Worm (Caenorhabditis elegans) whole organism, L3 larva: Measurements from ENCODE around the gene dpyd-1.

Experiments
- R02D3.7 ChIP-seq: fragments of 150-350 bp; optimal IDR thresholded peaks from 2 replicates; lab custom pipeline; 2014; ENCODE audit warnings: missing biosample characterization, missing genetic modification characterization
- ZK546.5 ChIP-seq: sonication (generic microtip); optimal IDR thresholded peaks from 2 replicates; lab custom pipeline; 2017; ENCODE audit warnings: missing biosample characterization, missing genetic modification characterization
- aly-2 ChIP-seq: fragments of 150-350 bp; optimal IDR thresholded peaks from 2 replicates; lab custom pipeline; 2014; ENCODE audit warnings: missing biosample characterization, missing genetic modification characterization
- ceh-16 ChIP-seq: sonication (generic microtip); optimal IDR thresholded peaks from 2 replicates; lab custom pipeline; 2017; ENCODE audit warnings: missing biosample characterization, missing genetic modification characterization
- ceh-9 ChIP-seq: sonication (generic microtip); optimal IDR thresholded peaks from 2 replicates; lab custom pipeline; 2018; ENCODE audit warnings: missing biosample characterization, missing genetic modification characterization
- daf-12 ChIP-seq: fragments of 150-350 bp; optimal IDR thresholded peaks from 2 replicates; lab custom pipeline; 2014; ENCODE audit warnings: missing biosample characterization, missing genetic modification reagents, missing genetic modification characterization
- egl-5 ChIP-seq: fragments of 150-350 bp; optimal IDR thresholded peaks from 2 replicates; lab custom pipeline; 2017; ENCODE audit warnings: missing biosample characterization, missing genetic modification reagents, missing genetic modification characterization, inconsistent platforms
- elt-1 ChIP-seq: fragments of 150-350 bp; optimal IDR thresholded peaks from 2 replicates; lab custom pipeline; 2014; ENCODE audit warnings: missing biosample characterization, missing genetic modification characterization
- elt-2 ChIP-seq: sonication (generic microtip); optimal IDR thresholded peaks from 2 replicates; lab custom pipeline; 2016; ENCODE audit warnings: missing genetic modification reagents, mild to moderate bottlenecking, missing genetic modification characterization, missing compliant biosample characterization
- elt-3 ChIP-seq, 3 experiments: fragments of 150-350 bp in 1 of 3; sonication (generic microtip) in 2 of 3; optimal IDR thresholded peaks; 2 replicates in 2 of 3; 4 replicates in 1 of 3; lab custom pipeline; 2014 to 2017; ENCODE audit warnings: missing biosample characterization in 3 of 3, missing genetic modification characterization in 3 of 3
- eor-1 ChIP-seq, 2 experiments: fragments of 150-350 bp; optimal IDR thresholded peaks; 2 replicates each; lab custom pipeline; 2014 to 2018; ENCODE audit warnings: missing biosample characterization in 2 of 2, missing genetic modification characterization in 2 of 2
- fkh-10 ChIP-seq: sonication (generic microtip); optimal IDR thresholded peaks from 2 replicates; lab custom pipeline; 2017; ENCODE audit warnings: missing biosample characterization, missing genetic modification reagents, missing genetic modification characterization
- fos-1 ChIP-seq: fragments of 150-350 bp; optimal IDR thresholded peaks from 2 replicates; lab custom pipeline; 2014; ENCODE audit warnings: missing biosample characterization, missing genetic modification characterization
- hmg-11 ChIP-seq: sonication (generic microtip); optimal IDR thresholded peaks from 2 replicates; lab custom pipeline; 2016; ENCODE audit warnings: missing genetic modification characterization, missing compliant biosample characterization
- lin-39 ChIP-seq: fragments of 150-350 bp; optimal IDR thresholded peaks from 2 replicates; lab custom pipeline; 2018; ENCODE audit warnings: missing biosample characterization, missing genetic modification reagents, missing genetic modification characterization
- lsy-12 ChIP-seq: sonication (generic microtip); optimal IDR thresholded peaks from 2 replicates; lab custom pipeline; 2016; ENCODE audit warnings: mild to moderate bottlenecking, missing genetic modification characterization, missing compliant biosample characterization
- mdl-1 ChIP-seq: fragments of 150-350 bp; optimal IDR thresholded peaks from 2 replicates; lab custom pipeline; 2014; ENCODE audit warnings: missing biosample characterization, missing genetic modification characterization
- mml-1 ChIP-seq: fragments of 150-350 bp; sonication (generic microtip); optimal IDR thresholded peaks from 3 replicates; lab custom pipeline; 2014; ENCODE audit warnings: missing biosample characterization, missing genetic modification characterization
- nfya-1 ChIP-seq: sonication (generic microtip); optimal IDR thresholded peaks from 2 replicates; lab custom pipeline; 2017; ENCODE audit warnings: missing genetic modification characterization, mild to moderate bottlenecking, missing compliant biosample characterization, antibody characterized with exemption, moderate library complexity; ENCODE audit not compliant: insufficient read depth
- nhr-11 ChIP-seq: fragments of 150-350 bp; optimal IDR thresholded peaks from 2 replicates; lab custom pipeline; 2014; ENCODE audit warnings: missing biosample characterization, missing genetic modification characterization
- nhr-23 ChIP-seq: fragments of 150-350 bp; optimal IDR thresholded peaks from 2 replicates; lab custom pipeline; 2014; ENCODE audit warnings: missing biosample characterization, missing genetic modification reagents, missing genetic modification characterization
- nhr-237 ChIP-seq: fragments of 150-350 bp; optimal IDR thresholded peaks from 2 replicates; lab custom pipeline; 2014; ENCODE audit warnings: missing biosample characterization, missing genetic modification characterization
- nhr-43 ChIP-seq: sonication (generic microtip); optimal IDR thresholded peaks from 2 replicates; lab custom pipeline; 2016; ENCODE audit warnings: mild to moderate bottlenecking, missing genetic modification characterization, missing compliant biosample characterization; ENCODE audit not compliant: poor library complexity, severe bottlenecking
- nhr-77 ChIP-seq: fragments of 150-350 bp; optimal IDR thresholded peaks from 2 replicates; lab custom pipeline; 2014; ENCODE audit warnings: missing biosample characterization, missing genetic modification characterization
- pha-4 ChIP-seq: fragments of 150-350 bp; optimal IDR thresholded peaks from 2 replicates; lab custom pipeline; 2014; ENCODE audit warnings: missing biosample characterization, missing genetic modification reagents, missing genetic modification characterization
- pqm-1 ChIP-seq: fragments of 150-350 bp; optimal IDR thresholded peaks from 2 replicates; lab custom pipeline; 2017; ENCODE audit warnings: missing biosample characterization, missing genetic modification characterization, inconsistent platforms
- skn-1 ChIP-seq: fragments of 150-350 bp; optimal IDR thresholded peaks from 2 replicates; lab custom pipeline; 2014; ENCODE audit warnings: missing biosample characterization, missing genetic modification characterization
- tbx-2 ChIP-seq: sonication (generic microtip); optimal IDR thresholded peaks from 2 replicates; lab custom pipeline; 2016; ENCODE audit warnings: mild to moderate bottlenecking, missing genetic modification characterization, missing compliant biosample characterization
- unc-39 ChIP-seq: sonication (generic microtip); optimal IDR thresholded peaks from 4 replicates; lab custom pipeline; 2017; ENCODE audit warnings: missing biosample characterization, missing genetic modification characterization
- ztf-11 ChIP-seq: fragments of 150-350 bp; optimal IDR thresholded peaks from 2 replicates; lab custom pipeline; 2014; ENCODE audit warnings: missing biosample characterization, missing genetic modification characterization

Gene dpyd-1

DNA sequence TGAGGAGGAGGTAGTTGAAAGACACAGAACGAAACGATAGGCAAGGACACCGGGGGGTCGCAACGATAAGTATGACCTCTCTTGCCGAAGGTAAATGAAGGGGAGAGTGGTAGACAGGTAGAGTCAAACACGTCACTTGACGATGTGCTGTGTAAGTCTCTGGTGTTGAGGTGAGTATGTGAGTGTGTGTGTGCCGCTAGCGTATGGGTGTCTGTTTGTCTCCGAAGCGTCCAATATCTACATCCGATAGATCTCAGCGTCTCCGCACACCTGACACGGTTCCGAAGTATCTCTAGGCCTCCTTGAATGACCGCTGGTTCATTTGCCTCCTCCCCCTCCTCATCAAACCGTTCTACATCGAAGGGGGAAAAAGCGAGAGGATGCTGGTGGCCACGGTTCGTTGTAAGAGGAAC is 7.5 kb downstream of the dpyd-1 start (continued):
- peak; percentile 48 for TF ChIP-seq pqm-1
- no peak for TF ChIP-seq nhr-11 (tag; lab: Kevin White, UChicago)
- TF ChIP-seq egl-5: no peak
- no peak for TF ChIP-seq daf-12 (tag; lab: Kevin White, UChicago)

ce11 chrX:5476357-5476756 is 8.7 kb downstream of the dpyd-1 start:
- TF ChIP-seq hmg-11 (no peak), elt-2 (tag; lab: Kevin White, UChicago) (peak; percentile 73), unc-39 (tag; lab: Kevin White, UChicago) (no peak), mml-1 (tag; lab: Kevin White, UChicago) (no peak), nhr-237 (no peak), ceh-16 (no peak), mdl-1 (tag; lab: Kevin White, UChicago) (no peak), fkh-10 (GFP tag; lab: Kevin White, UChicago) (no peak), pqm-1 (peak; percentile 38), lsy-12 (tag; lab: Kevin White, UChicago) (no peak), nfya-1 (tag; lab: Kevin White, UChicago) (peak; percentile 6), nhr-43 (tag; lab: Kevin White, UChicago) (no peak), tbx-2 (tag; lab: Kevin White, UChicago) (no peak), eor-1 (tag; optimal IDR thresholded peaks at IDR 0.05; lab: Kevin White, UChicago) (no peak), ztf-11 (tag; lab: Kevin White, UChicago) (no peak)
- TF ChIP-seq, all 47 proteins: peak for 3

- TF ChIP-seq elt-2 (tag; lab: Kevin White, UChicago) (peak; percentile 20), ceh-9 (tag; lab: Kevin White, UChicago) (no peak), daf-12 (tag; lab: Kevin White, UChicago) (no peak), nhr-11 (tag; lab: Kevin White, UChicago) (no peak), R02D3.7 (tag; lab: Kevin White, UChicago) (no peak), nhr-237 (no peak), pha-4 (tag; lab: Kevin White, UChicago) (peak; percentile 60), lsy-12 (tag; lab: Kevin White, UChicago) (no peak), pqm-1 (peak; percentile 37), aly-2 (tag; lab: Kevin White, UChicago) (no peak), fos-1 (tag; lab: Kevin White, UChicago) (no peak)
- TF ChIP-seq, all 47 proteins: peak for 3
Measured at ce11 chrX:5477597-5477996, 9.9 kb downstream of the dpyd-1 start.

DNA sequence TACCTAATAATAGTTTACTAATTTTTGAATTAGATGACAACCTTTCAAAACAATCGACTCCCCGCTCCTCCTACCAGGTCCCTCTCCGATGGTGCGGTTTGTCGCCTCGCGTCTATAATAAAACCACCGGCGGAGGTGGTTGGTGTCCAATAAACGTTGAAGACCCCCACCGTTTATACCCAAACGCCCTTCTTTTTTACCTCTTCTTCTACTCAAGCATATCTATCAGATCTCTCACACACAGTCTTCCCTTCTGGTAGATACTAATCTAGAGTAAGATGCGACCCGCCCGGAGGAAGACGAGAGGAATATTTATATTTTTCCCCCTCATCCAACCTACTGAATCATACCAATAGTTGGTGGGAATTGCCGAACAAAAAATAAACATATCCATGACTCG is 11.2 kb downstream of the dpyd-1 start:
- TF ChIP-seq nhr-11 (tag; lab: Kevin White, UChicago): no peak
- TF ChIP-seq nhr-237: no peak
- TF ChIP-seq nhr-77 (tag; lab: Kevin White, UChicago): no peak
- TF ChIP-seq skn-1 (tag; lab: Kevin White, UChicago): no peak
- no peak for TF ChIP-seq elt-3 (tag; optimal IDR thresholded peaks at IDR 0.05; lab: Kevin White, UChicago)
- TF ChIP-seq nhr-23 (tag; lab: Kevin White, UChicago): peak; percentile 4
- no peak for TF ChIP-seq lin-39 (tag; lab: Kevin White, UChicago)
- no peak for TF ChIP-seq ztf-11 (tag; lab: Kevin White, UChicago)
- TF ChIP-seq unc-39 (tag; lab: Kevin White, UChicago): no peak
- peak; percentile 79 for TF ChIP-seq elt-1 (tag; lab: Kevin White, UChicago)
- no peak for TF ChIP-seq hmg-11
- TF ChIP-seq ZK546.5 (tag; lab: Kevin White, UChicago): no peak
- TF ChIP-seq fos-1 (tag; lab: Kevin White, UChicago): no peak

DNA sequence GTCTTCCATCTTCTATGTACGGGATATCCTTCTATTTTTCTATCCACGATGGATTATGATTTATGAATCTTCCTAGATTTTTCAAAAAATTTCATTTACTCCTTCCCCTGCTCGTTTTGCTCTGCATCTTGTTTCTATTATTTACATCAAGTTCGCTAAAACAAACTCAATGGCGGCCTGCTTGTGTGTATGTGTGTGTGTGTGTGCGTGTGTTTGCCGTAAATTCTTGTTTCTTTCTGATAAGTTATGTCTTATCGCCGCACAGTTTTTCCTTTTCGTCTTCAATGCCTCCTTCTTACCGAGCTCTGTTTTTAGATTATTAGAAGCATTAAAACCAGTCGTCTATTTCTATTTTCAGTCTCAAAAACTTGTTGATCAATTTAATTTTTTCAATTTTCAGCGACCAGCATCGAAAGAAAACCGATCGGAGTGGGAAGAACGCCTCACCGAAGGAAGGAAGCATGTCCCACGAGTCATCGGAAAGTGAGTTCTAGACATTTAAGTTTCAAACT is 11.7 kb downstream of the dpyd-1 start, which contains the start of gene dlg-1:
Gene dlg-1 (plus strand): TSS at position 401 of the 512 bp plus-strand sequence.
- TF ChIP-seq nhr-43 (tag; lab: Kevin White, UChicago): no peak
- TF ChIP-seq elt-2 (tag; lab: Kevin White, UChicago): peak; percentile 69
- TF ChIP-seq pha-4 (tag; lab: Kevin White, UChicago): peak; percentile 73
- TF ChIP-seq fkh-10 (GFP tag; lab: Kevin White, UChicago): no peak
